Worm (Caenorhabditis elegans) whole organism, L1 larva: ENCODE results near the gene srd-39.

Experiments used
- blmp-1 ChIP-seq: fragments of 150-350 bp; optimal IDR thresholded peaks from 2 replicates; lab custom pipeline; 2014; ENCODE audit warnings: missing biosample characterization, missing genetic modification characterization
- ceh-63 ChIP-seq: fragments of 200-800 bp; sonication (Bioruptor generic); optimal IDR thresholded peaks from 2 replicates; lab custom pipeline; 2018; ENCODE audit warnings: mild to moderate bottlenecking, missing genetic modification characterization, missing compliant biosample characterization
- ceh-82 ChIP-seq, 3 experiments: fragments of 150-350 bp in 1 of 3; sonication (generic microtip) in 2 of 3; optimal IDR thresholded peaks; 2 replicates each; lab custom pipeline; 2014 to 2017; ENCODE audit warnings: missing biosample characterization in 3 of 3, missing genetic modification characterization in 3 of 3
- ceh-88 ChIP-seq: fragments of 200-800 bp; sonication (Bioruptor generic); IDR thresholded peaks from 2 replicates; pipeline ENCODE4 v1.3.6; 2022; ENCODE audit warnings: missing genetic modification characterization, missing compliant biosample characterization
- dsc-1 ChIP-seq: sonication (generic microtip); optimal IDR thresholded peaks from 2 replicates; lab custom pipeline; 2016; ENCODE audit warnings: mild to moderate bottlenecking, missing genetic modification characterization, missing compliant biosample characterization
- efl-1 ChIP-seq, 4 experiments: fragments of 150-350 bp; optimal IDR thresholded peaks in 3 of 4; peaks in 1 of 4; 1 replicate in 1 of 4; 2 replicates in 3 of 4; lab custom pipeline; 2014; ENCODE audit warnings: missing biosample characterization in 2 of 4, missing genetic modification characterization in 2 of 4, missing genetic modification reagents in 2 of 4
- egl-13 ChIP-seq: sonication (generic microtip); optimal IDR thresholded peaks from 2 replicates; lab custom pipeline; 2016; ENCODE audit warnings: missing genotype, missing genetic modification reagents, missing genetic modification characterization, missing compliant biosample characterization
- elt-2 ChIP-seq: sonication (generic microtip); optimal IDR thresholded peaks from 2 replicates; lab custom pipeline; 2016; ENCODE audit warnings: missing genetic modification characterization, mild to moderate bottlenecking, inconsistent platforms, missing compliant biosample characterization, missing genetic modification reagents
- fkh-4 ChIP-seq: sonication (generic microtip); optimal IDR thresholded peaks from 2 replicates; lab custom pipeline; 2016; ENCODE audit warnings: missing compliant biosample characterization, missing genetic modification characterization, borderline replicate concordance
- fos-1 ChIP-seq: fragments of 150-350 bp; optimal IDR thresholded peaks from 2 replicates; lab custom pipeline; 2014; ENCODE audit warnings: missing biosample characterization, missing genetic modification characterization
- hlh-17 ChIP-seq: fragments of 200-800 bp; sonication (Bioruptor generic); optimal IDR thresholded peaks from 2 replicates; lab custom pipeline; 2018; ENCODE audit warnings: missing genetic modification characterization, mild to moderate bottlenecking, missing compliant biosample characterization, moderate library complexity, borderline replicate concordance
- hpl-2 ChIP-seq: fragments of 150-350 bp; optimal IDR thresholded peaks from 2 replicates; lab custom pipeline; 2014; ENCODE audit warnings: missing biosample characterization, missing genetic modification reagents, missing genetic modification characterization
- isw-1 ChIP-seq: fragments of 200-800 bp; sonication (Bioruptor generic); IDR thresholded peaks from 2 replicates; pipeline ENCODE4 v1.3.6; 2022; ENCODE audit warnings: missing genetic modification characterization, missing compliant biosample characterization
- lin-13 ChIP-seq: fragments of 150-350 bp; optimal IDR thresholded peaks from 2 replicates; lab custom pipeline; 2014; ENCODE audit warnings: missing biosample characterization, missing genetic modification reagents, missing genetic modification characterization
- lin-14 ChIP-seq: fragments of 200-800 bp; sonication (Bioruptor generic); optimal IDR thresholded peaks from 2 replicates; lab custom pipeline; 2018; ENCODE audit warnings: mild to moderate bottlenecking, missing genetic modification characterization, moderate library complexity, missing compliant biosample characterization
- lin-39 ChIP-seq: fragments of 150-350 bp; optimal IDR thresholded peaks from 2 replicates; lab custom pipeline; 2014; ENCODE audit warnings: missing biosample characterization, missing genetic modification reagents, missing genetic modification characterization
- lsy-2 ChIP-seq, 2 experiments: fragments of 150-350 bp; optimal IDR thresholded peaks; 2 replicates each; lab custom pipeline; 2014; ENCODE audit warnings: missing biosample characterization in 2 of 2, missing genetic modification characterization in 2 of 2
- mab-9 ChIP-seq: fragments of 200-800 bp; sonication (Bioruptor generic); IDR thresholded peaks from 2 replicates; pipeline ENCODE4 v1.3.6; 2022; ENCODE audit warnings: missing genetic modification reagents, missing genetic modification characterization, missing compliant biosample characterization
- mdl-1 ChIP-seq, 2 experiments: fragments of 150-350 bp; optimal IDR thresholded peaks; 2 replicates each; lab custom pipeline; 2014 to 2017; ENCODE audit warnings: missing biosample characterization in 2 of 2, missing genetic modification characterization in 2 of 2, inconsistent platforms in 1 of 2
- mep-1 ChIP-seq: fragments of 150-350 bp; optimal IDR thresholded peaks from 2 replicates; lab custom pipeline; 2014; ENCODE audit warnings: missing biosample characterization, missing genetic modification characterization
- nhr-12 ChIP-seq: sonication (generic microtip); optimal IDR thresholded peaks from 2 replicates; lab custom pipeline; 2017; ENCODE audit warnings: missing biosample characterization, missing genetic modification characterization
- nhr-19 ChIP-seq: fragments of 200-800 bp; sonication (Bioruptor generic); conservative IDR thresholded peaks from 2 replicates; pipeline ENCODE4 v1.3.6; 2022; ENCODE audit warnings: missing genetic modification characterization, missing compliant biosample characterization
- nhr-20 ChIP-seq: sonication (generic microtip); optimal IDR thresholded peaks from 2 replicates; lab custom pipeline; 2016; ENCODE audit warnings: mild to moderate bottlenecking, missing genetic modification characterization, missing compliant biosample characterization
- nhr-237 ChIP-seq: fragments of 150-350 bp; optimal IDR thresholded peaks from 2 replicates; lab custom pipeline; 2014; ENCODE audit warnings: missing biosample characterization, missing genetic modification characterization
- nhr-47 ChIP-seq: sonication (generic microtip); optimal IDR thresholded peaks from 2 replicates; lab custom pipeline; 2016; ENCODE audit warnings: mild to moderate bottlenecking, missing genetic modification characterization, moderate library complexity, missing compliant biosample characterization
- nhr-71 ChIP-seq: sonication (generic microtip); optimal IDR thresholded peaks from 2 replicates; lab custom pipeline; 2016; ENCODE audit warnings: mild to moderate bottlenecking, missing genetic modification characterization, moderate library complexity, missing compliant biosample characterization
- nhr-77 ChIP-seq: fragments of 150-350 bp; optimal IDR thresholded peaks from 2 replicates; lab custom pipeline; 2014; ENCODE audit warnings: missing biosample characterization, missing genetic modification characterization
- pax-3 ChIP-seq: fragments of 200-800 bp; sonication (Bioruptor generic); optimal IDR thresholded peaks from 2 replicates; lab custom pipeline; 2018; ENCODE audit warnings: mild to moderate bottlenecking, missing genetic modification characterization, moderate library complexity, missing compliant biosample characterization
- rnt-1 ChIP-seq: sonication (generic microtip); optimal IDR thresholded peaks from 2 replicates; lab custom pipeline; 2016; ENCODE audit warnings: mild to moderate bottlenecking, missing genetic modification characterization, moderate library complexity, missing compliant biosample characterization
- snu-23 ChIP-seq: sonication (generic microtip); optimal IDR thresholded peaks from 2 replicates; lab custom pipeline; 2016; ENCODE audit warnings: missing genetic modification characterization, missing compliant biosample characterization
- sox-4 ChIP-seq: sonication (generic microtip); optimal IDR thresholded peaks from 2 replicates; lab custom pipeline; 2016; ENCODE audit warnings: missing genetic modification characterization, missing compliant biosample characterization
- sptf-1 ChIP-seq: fragments of 150-350 bp; optimal IDR thresholded peaks from 2 replicates; lab custom pipeline; 2014; ENCODE audit warnings: missing biosample characterization, missing genetic modification characterization
- swsn-7 ChIP-seq: sonication (generic microtip); optimal IDR thresholded peaks from 2 replicates; lab custom pipeline; 2016; ENCODE audit warnings: missing genetic modification characterization, missing compliant biosample characterization
- tbx-2 ChIP-seq: sonication (generic microtip); optimal IDR thresholded peaks from 2 replicates; lab custom pipeline; 2016; ENCODE audit warnings: missing genetic modification characterization, missing compliant biosample characterization
- tlp-1 ChIP-seq: fragments of 150-350 bp; optimal IDR thresholded peaks from 2 replicates; lab custom pipeline; 2014; ENCODE audit warnings: missing biosample characterization, missing genetic modification characterization
- unc-130 ChIP-seq: fragments of 150-350 bp; optimal IDR thresholded peaks from 2 replicates; lab custom pipeline; 2017; ENCODE audit warnings: missing biosample characterization, missing genetic modification characterization, inconsistent platforms
- unc-30 ChIP-seq: sonication (generic microtip); optimal IDR thresholded peaks from 2 replicates; lab custom pipeline; 2017; ENCODE audit warnings: missing biosample characterization, missing genetic modification characterization
- unc-62 ChIP-seq: fragments of 150-350 bp; optimal IDR thresholded peaks from 2 replicates; lab custom pipeline; 2014; ENCODE audit warnings: missing biosample characterization, missing genetic modification reagents, missing genetic modification characterization
- unc-98 ChIP-seq: fragments of 200-800 bp; sonication (Bioruptor generic); IDR thresholded peaks from 2 replicates; pipeline ENCODE4 v1.3.6; 2022; ENCODE audit warnings: missing genetic modification characterization, missing compliant biosample characterization
- vab-15 ChIP-seq: sonication (generic microtip); optimal IDR thresholded peaks from 2 replicates; lab custom pipeline; 2017; ENCODE audit warnings: missing genotype, mild to moderate bottlenecking, missing genetic modification characterization, missing compliant biosample characterization
- xbp-1 ChIP-seq: sonication (generic microtip); optimal IDR thresholded peaks from 2 replicates; lab custom pipeline; 2016; ENCODE audit warnings: missing genetic modification characterization, missing compliant biosample characterization
- zip-4 ChIP-seq: fragments of 200-800 bp; sonication (Bioruptor generic); optimal IDR thresholded peaks from 2 replicates; lab custom pipeline; 2018; ENCODE audit warnings: mild to moderate bottlenecking, missing genetic modification characterization, moderate library complexity, missing compliant biosample characterization
- ztf-11 ChIP-seq, 2 experiments: sonication (generic microtip); optimal IDR thresholded peaks; 2 replicates each; lab custom pipeline; 2016 to 2017; ENCODE audit warnings: missing genetic modification characterization in 2 of 2, missing biosample characterization in 1 of 2, missing compliant biosample characterization in 1 of 2
- ztf-4 ChIP-seq: fragments of 150-350 bp; optimal IDR thresholded peaks from 2 replicates; lab custom pipeline; 2014; ENCODE audit warnings: missing biosample characterization, missing genetic modification characterization

The srd-39 gene

DNA sequence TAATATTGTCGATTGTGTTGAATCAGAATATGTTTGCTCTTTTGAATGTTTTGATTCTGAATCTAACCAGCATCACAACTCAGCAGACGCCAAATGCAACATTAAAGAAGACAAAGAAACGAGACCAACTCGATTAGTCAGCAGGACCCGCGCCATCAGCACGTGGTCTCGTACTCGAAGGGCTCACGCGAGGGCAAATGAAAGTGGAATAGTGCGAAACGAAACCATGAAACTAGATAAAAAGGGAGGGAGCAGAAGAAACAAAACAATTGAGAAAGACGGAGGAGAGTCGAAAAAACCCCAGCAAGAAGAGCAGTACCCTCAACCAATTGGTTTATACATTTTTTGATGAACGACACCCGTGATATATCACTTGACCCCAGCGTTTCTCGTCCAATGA, 36.6 kb upstream of the srd-39 start:
- TF ChIP-seq unc-130 (tag; lab: Kevin White, UChicago) (peak; percentile 35), ceh-88 (GFP tag; lab: Robert Waterston, UW) (no peak), isw-1 (GFP tag; lab: Robert Waterston, UW) (no peak), mab-9 (GFP tag; lab: Robert Waterston, UW) (peak; percentile 20; the same call in 1 of the 2 replicates), swsn-7 (tag; lab: Kevin White, UChicago) (no peak), tbx-2 (tag; lab: Kevin White, UChicago) (peak; percentile 47), efl-1 (optimal IDR thresholded peaks at IDR 0.05; lab: Kevin White, UChicago) (peak in 1 of 2 experiments; percentile 0), efl-1 (GFP tag; optimal IDR thresholded peaks at IDR 0.05 in 1 of 2; lab: Kevin White, UChicago) (peak in 1 of 2 experiments; percentile 19), nhr-19 (GFP tag; lab: Robert Waterston, UW) (peak; percentile 54), snu-23 (GFP tag; lab: Kevin White, UChicago) (peak; percentile 59), zip-4 (GFP tag; lab: Kevin White, UChicago) (no peak), lin-13 (GFP tag; lab: Kevin White, UChicago) (no peak), ceh-82 (tag; optimal IDR thresholded peaks at IDR 0.05; lab: Kevin White, UChicago) (peak in 1 of 3 experiments; percentile 27), nhr-20 (tag; lab: Kevin White, UChicago) (peak; percentile 50), ztf-11 (tag; optimal IDR thresholded peaks at IDR 0.05; lab: Kevin White, UChicago) (no peak), fkh-4 (tag; lab: Kevin White, UChicago) (no peak), pax-3 (tag; lab: Kevin White, UChicago) (no peak), nhr-77 (tag; lab: Kevin White, UChicago) (no peak), nhr-12 (tag; lab: Kevin White, UChicago) (no peak), unc-98 (GFP tag; lab: Robert Waterston, UW) (no peak), hlh-17 (GFP tag; lab: Kevin White, UChicago) (no peak), lin-39 (tag; lab: Kevin White, UChicago) (no peak), nhr-47 (tag; lab: Kevin White, UChicago) (peak; percentile 5), rnt-1 (peak; percentile 70), dsc-1 (tag; lab: Kevin White, UChicago) (peak; percentile 40), mep-1 (no peak), tlp-1 (tag; lab: Kevin White, UChicago) (no peak), vab-15 (tag; lab: Kevin White, UChicago) (peak; percentile 43), elt-2 (tag; lab: Kevin White, UChicago) (no peak), nhr-237 (tag; lab: Kevin White, UChicago) (no peak), blmp-1 (tag; lab: Kevin White, UChicago) (no peak), ztf-4 (tag; lab: Kevin White, UChicago) (no peak), lin-14 (GFP tag; lab: Kevin White, UChicago) (peak; percentile 85), unc-62 (GFP tag; lab: Kevin White, UChicago) (no peak), hpl-2 (GFP tag; lab: Kevin White, UChicago) (no peak), ceh-63 (GFP tag; lab: Kevin White, UChicago) (no peak), sox-4 (no peak), nhr-71 (tag; lab: Kevin White, UChicago) (peak; percentile 84), egl-13 (tag; lab: Kevin White, UChicago) (no peak), sptf-1 (tag; lab: Kevin White, UChicago) (no peak), lsy-2 (tag; optimal IDR thresholded peaks at IDR 0.05; lab: Kevin White, UChicago) (peak in 1 of 2 experiments; percentile 50), fos-1 (tag; lab: Kevin White, UChicago) (no peak), unc-30 (no peak), xbp-1 (tag; lab: Kevin White, UChicago) (no peak), mdl-1 (tag; optimal IDR thresholded peaks at IDR 0.05; lab: Kevin White, UChicago) (peak in 1 of 2 experiments; percentile 70)
